Worm (Caenorhabditis elegans): Measurements from ENCODE around the gene idpp-6.
A peak's percentile ranks its signal among the peaks of the same experiment; 100 is the strongest.

The idpp-6 gene

DNA sequence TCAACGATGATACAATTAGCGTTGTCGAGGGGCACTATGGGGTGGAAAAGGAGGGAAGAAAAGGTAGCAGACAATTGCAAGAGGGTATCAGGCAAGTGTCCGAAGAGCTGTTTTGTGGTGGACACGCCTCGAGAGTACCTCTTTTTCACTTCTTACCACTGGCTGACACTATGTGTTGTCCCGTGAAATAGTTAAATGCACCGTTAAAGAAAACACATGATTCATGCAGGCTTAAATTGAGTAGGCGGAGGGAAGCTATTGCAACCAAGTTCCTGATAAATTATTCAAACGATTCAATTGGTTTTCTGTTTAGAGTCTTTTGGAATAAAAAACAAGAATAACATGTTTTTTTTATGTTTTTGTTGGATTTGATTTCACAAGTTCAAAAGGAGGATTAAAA, 4.9 kb upstream of the idpp-6 start, which contains the start of gene irk-1:
Gene irk-1, minus strand, starts transcription at position 101 of the 400 bp plus-strand sequence.
- TF ChIP-seq lin-14 (GFP tag; optimal IDR thresholded peaks at IDR 0.05) (peak; percentile 12), efl-1 (optimal IDR thresholded peaks at IDR 0.05) (no peak), efl-1 (GFP tag; optimal IDR thresholded peaks at IDR 0.05 in 1 of 2) (peak in 1 of 2 experiments; percentile 56), ceh-8 (GFP tag; optimal IDR thresholded peaks at IDR 0.05) (no peak), nhr-19 (GFP tag; conservative IDR thresholded peaks at IDR 0.05) (no peak)

DNA sequence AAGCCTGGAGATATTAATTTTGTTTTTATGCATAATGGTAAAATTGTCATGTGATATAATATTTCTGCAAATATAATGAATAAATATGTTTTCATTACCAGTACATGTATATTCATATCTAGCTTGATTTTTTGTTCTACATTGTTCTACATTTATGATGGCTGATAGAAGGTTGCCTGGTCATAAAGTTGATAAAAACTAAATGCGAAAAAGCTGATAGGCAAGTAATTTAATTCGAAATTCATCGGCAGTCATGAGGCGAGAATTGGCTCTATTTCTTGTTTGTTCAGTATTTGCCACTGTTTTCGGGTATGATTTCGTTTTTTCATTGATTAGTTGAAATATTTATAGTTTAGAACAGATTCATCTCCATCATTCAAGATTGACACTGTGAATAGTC, 1.2 kb downstream of the idpp-6 start, which contains the start of gene bgal-2:
Gene bgal-2, plus strand, starts transcription at position 231 of the 400 bp plus-strand sequence.
- TF ChIP-seq nhr-20 (tag; optimal IDR thresholded peaks at IDR 0.05), result no peak
- no peak for TF ChIP-seq lin-14 (GFP tag; optimal IDR thresholded peaks at IDR 0.05)
- peak; percentile 53 for TF ChIP-seq elt-2 (tag; optimal IDR thresholded peaks at IDR 0.05)
- TF ChIP-seq tlp-1 (tag; optimal IDR thresholded peaks at IDR 0.05), result no peak
- no peak for TF ChIP-seq grh-1 (GFP tag; IDR thresholded peaks at IDR 0.05)

DNA sequence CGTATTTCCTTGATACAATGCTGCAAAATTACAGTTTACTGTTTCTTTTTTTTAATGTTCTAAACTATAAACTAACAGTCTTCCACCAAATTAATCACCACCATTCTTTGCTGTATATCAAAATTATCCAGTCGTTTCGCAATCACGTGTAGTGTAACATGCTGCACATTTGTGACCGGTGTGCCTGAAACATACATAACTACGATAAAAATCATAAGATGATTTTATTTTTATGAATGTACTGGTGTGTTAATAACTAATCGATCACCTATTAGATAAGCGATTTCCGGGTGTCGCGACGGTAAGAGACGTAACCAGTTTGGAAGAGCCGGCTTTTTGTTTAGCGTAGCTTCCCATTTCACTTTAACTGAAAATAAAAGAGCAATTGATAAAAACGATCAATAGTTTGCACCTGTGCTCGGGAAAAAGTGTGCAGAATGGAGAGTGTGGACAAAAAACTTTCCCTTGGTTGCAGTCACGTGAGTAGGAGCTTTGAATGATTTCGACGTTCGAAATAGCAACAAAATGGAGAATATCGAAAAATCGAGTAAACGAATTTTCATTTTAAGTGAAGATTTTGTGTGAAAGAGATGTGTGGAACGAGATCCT, 6.1 kb downstream of the idpp-6 start, which contains the start of gene sgca-1:
Gene sgca-1, minus strand, starts transcription at position 584 of the 609 bp plus-strand sequence.
- TF ChIP-seq mdl-1 (tag; optimal IDR thresholded peaks at IDR 0.05) (peak in 1 of 2 experiments; percentile 9), ztf-4 (tag; optimal IDR thresholded peaks at IDR 0.05) (no peak), nhr-90 (tag; optimal IDR thresholded peaks at IDR 0.05; ENCODE audit: poor library complexity) (peak; percentile 35), unc-30 (tag; optimal IDR thresholded peaks at IDR 0.05) (no peak), nhr-71 (tag; optimal IDR thresholded peaks at IDR 0.05) (peak; percentile 2), nhr-20 (tag; optimal IDR thresholded peaks at IDR 0.05) (peak; percentile 22), nhr-19 (GFP tag; conservative IDR thresholded peaks at IDR 0.05) (no peak), blmp-1 (tag; optimal IDR thresholded peaks at IDR 0.05) (no peak), lin-35 (GFP tag; optimal IDR thresholded peaks at IDR 0.05) (peak in 1 of 2 experiments; percentile 53), pax-3 (tag; optimal IDR thresholded peaks at IDR 0.05) (no peak), elt-2 (tag; optimal IDR thresholded peaks at IDR 0.05) (peak; percentile 95)

ce11 chrX:6790457-6790856, 7.5 kb downstream of the idpp-6 start:
- TF ChIP-seq efl-1 (optimal IDR thresholded peaks at IDR 0.05) (no peak), efl-1 (GFP tag; optimal IDR thresholded peaks at IDR 0.05 in 1 of 2) (peak in 1 of 2 experiments; percentile 89), unc-98 (GFP tag; IDR thresholded peaks at IDR 0.05) (no peak)

ce11 chrX:6790986-6791385, 8.0 kb downstream of the idpp-6 start, which contains the start of gene asp-3:
Gene asp-3 (plus strand): TSS chrX:6791064.
- TF ChIP-seq elt-2 (tag; optimal IDR thresholded peaks at IDR 0.05) (peak; percentile 39), ztf-4 (tag; optimal IDR thresholded peaks at IDR 0.05) (no peak), lin-35 (GFP tag; optimal IDR thresholded peaks at IDR 0.05) (peak in 1 of 2 experiments; percentile 21)

- TF ChIP-seq nhr-47 (tag; optimal IDR thresholded peaks at IDR 0.05) (no peak), lsy-2 (tag; optimal IDR thresholded peaks at IDR 0.05) (peak in 1 of 2 experiments; percentile 6), lin-35 (GFP tag; optimal IDR thresholded peaks at IDR 0.05) (peak in 1 of 2 experiments; percentile 38), elt-2 (tag; optimal IDR thresholded peaks at IDR 0.05) (peak; percentile 70), fkh-4 (tag; optimal IDR thresholded peaks at IDR 0.05; ENCODE audit: borderline replicate concordance) (peak; percentile 30), dsc-1 (tag; optimal IDR thresholded peaks at IDR 0.05) (peak; percentile 88), nhr-71 (tag; optimal IDR thresholded peaks at IDR 0.05) (peak; percentile 27), aly-2 (tag; optimal IDR thresholded peaks at IDR 0.05) (peak; percentile 49), isw-1 (GFP tag; IDR thresholded peaks at IDR 0.05) (no peak), unc-86 (tag; optimal IDR thresholded peaks at IDR 0.05) (no peak), ama-1 (optimal IDR thresholded peaks at IDR 0.05) (no peak)
These were observed 9.5 kb downstream of the idpp-6 start for ce11 chrX:6792281-6793003.
